Fruit fly (Drosophila melanogaster): ENCODE measurements around the gene Dyro.

Gene Dyro

dm6 chr3L:11285066-11285465, 10.7 kb downstream of the Dyro start (continued):
- TF ChIP-seq Oaz (GFP tag; IDR thresholded peaks at IDR 0.05) (no peak), Eip74EF (GFP tag; optimal IDR thresholded peaks at IDR 0.05) (no peak), mam (GFP tag; optimal IDR thresholded peaks at IDR 0.05) (no peak), CG12104 (GFP tag; optimal IDR thresholded peaks at IDR 0.05) (no peak), psq (GFP tag; optimal IDR thresholded peaks at IDR 0.05) (no peak), Gug (GFP tag; IDR thresholded peaks at IDR 0.05) (no peak), jing (GFP tag; optimal IDR thresholded peaks at IDR 0.05) (no peak), CG4360 (GFP tag; IDR thresholded peaks at IDR 0.05) (no peak), CG32532 (GFP tag; IDR thresholded peaks at IDR 0.05) (peak; percentile 81), CG12219 (GFP tag; optimal IDR thresholded peaks at IDR 0.05) (no peak), CG3838 (GFP tag; optimal IDR thresholded peaks at IDR 0.05) (peak; percentile 63), cas (GFP tag; IDR thresholded peaks at IDR 0.05) (no peak), Hr39 (optimal IDR thresholded peaks at IDR 0.05) (no peak), Deaf1 (tag; optimal IDR thresholded peaks at IDR 0.05) (peak; percentile 41), Ada2b (GFP tag; IDR thresholded peaks at IDR 0.05) (peak; percentile 66), sisA (GFP tag; IDR thresholded peaks at IDR 0.05) (no peak; the same call in 1 of the 2 replicates), Chrac-16 (GFP tag; optimal IDR thresholded peaks at IDR 0.05) (no peak), Mad (GFP tag; optimal IDR thresholded peaks at IDR 0.05) (no peak), stc (GFP tag; IDR thresholded peaks at IDR 0.05) (no peak), CG10654 (GFP tag; optimal IDR thresholded peaks at IDR 0.05) (peak; percentile 12), lmd (GFP tag; IDR thresholded peaks at IDR 0.05) (peak; percentile 59; the same call in 1 of the 2 replicates), lov (optimal IDR thresholded peaks at IDR 0.05) (no peak), lov (GFP tag; IDR thresholded peaks at IDR 0.05) (no peak), Meics (GFP tag; optimal IDR thresholded peaks at IDR 0.05) (peak; percentile 65), ap (GFP tag; IDR thresholded peaks at IDR 0.05) (no peak), HLH54F (GFP tag; optimal IDR thresholded peaks at IDR 0.05) (no peak), NC2β (GFP tag; optimal IDR thresholded peaks at IDR 0.05) (no peak), CG30403 (GFP tag; optimal IDR thresholded peaks at IDR 0.05) (no peak), CG2202 (tag; optimal IDR thresholded peaks at IDR 0.05) (no peak), CG9727 (GFP tag; optimal IDR thresholded peaks at IDR 0.05) (no peak)

- no peak for TF ChIP-seq ERR (GFP tag; optimal IDR thresholded peaks at IDR 0.05)
- 0 out of 3 replicates have a peak, but pooled peaks have one; percentile 16 for TF ChIP-seq CG14860 (GFP tag; IDR thresholded peaks at IDR 0.05; ENCODE audit: partially characterized antibody)
- TF ChIP-seq nom (GFP tag; optimal IDR thresholded peaks at IDR 0.05): peak; percentile 22
- TF ChIP-seq so (GFP tag; IDR thresholded peaks at IDR 0.05): 0 out of 3 replicates have a peak, but pooled peaks have one; percentile 11
- TF ChIP-seq corto (GFP tag; optimal IDR thresholded peaks at IDR 0.05): no peak
- peak; percentile 4 for TF ChIP-seq grn (GFP tag; optimal IDR thresholded peaks at IDR 0.05)
- 0 out of 2 replicates have a peak, but pooled peaks have one; percentile 5 for TF ChIP-seq Nf-YA (GFP tag; IDR thresholded peaks at IDR 0.05)
- TF ChIP-seq CG8290 (GFP tag; optimal IDR thresholded peaks at IDR 0.05): no peak
- peak in 1 of 2 experiments; percentile 60 for TF ChIP-seq CG8290 (tag; optimal IDR thresholded peaks at IDR 0.05)
- no peak for TF ChIP-seq chn (GFP tag; optimal IDR thresholded peaks at IDR 0.05)
- no peak for TF ChIP-seq CG9609 (GFP tag; optimal IDR thresholded peaks at IDR 0.05)
- TF ChIP-seq Dip2 (GFP tag; IDR thresholded peaks at IDR 0.05): no peak
- 0 out of 2 replicates have a peak, but pooled peaks have one; percentile 19 for TF ChIP-seq CG6272 (GFP tag; IDR thresholded peaks at IDR 0.05)
- no peak for TF ChIP-seq TFAM (GFP tag; optimal IDR thresholded peaks at IDR 0.05)
- TF ChIP-seq eve (GFP tag; optimal IDR thresholded peaks at IDR 0.05): peak in 1 of 2 experiments; percentile 51
- peak; percentile 29; the same call in 1 of the 2 replicates for TF ChIP-seq Drgx (GFP tag; IDR thresholded peaks at IDR 0.05)
- TF ChIP-seq Med (GFP tag): peak; percentile 39
- TF ChIP-seq Ets65A (GFP tag): peak; percentile 60
- no peak for TF ChIP-seq gsb (GFP tag; IDR thresholded peaks at IDR 0.05)
- peak; percentile 24 for TF ChIP-seq CG18599 (GFP tag; optimal IDR thresholded peaks at IDR 0.05)
- no peak for TF ChIP-seq wor (GFP tag; IDR thresholded peaks at IDR 0.05)
- TF ChIP-seq lab (GFP tag; optimal IDR thresholded peaks at IDR 0.05): peak; percentile 46
Observed at dm6 chr3L:11284091-11285023, 11.4 kb downstream of the Dyro start.

All from whole organism, embryonic.